Fruit fly (Drosophila melanogaster) whole organism, embryonic: Measurements from ENCODE around the gene Aatf.

Experiments used
- Hand ChIP-seq: fragments of 200-800 bp; sonication (Bioruptor generic); optimal IDR thresholded peaks from 2 replicates; lab custom pipeline; 2017; ENCODE audit warnings: mild to moderate bottlenecking, missing biosample characterization, missing genetic modification reagents, missing genetic modification characterization
- HmgZ ChIP-seq: fragments of 200-800 bp; sonication (Bioruptor generic); optimal IDR thresholded peaks from 2 replicates; lab custom pipeline; 2018; ENCODE audit warnings: missing biosample characterization, mild to moderate bottlenecking, missing genetic modification characterization
- Lhr ChIP-seq: fragments of 200-800 bp; sonication (Bioruptor generic); optimal IDR thresholded peaks from 3 replicates; lab custom pipeline; 2017; ENCODE audit warnings: mild to moderate bottlenecking, missing biosample characterization, missing genetic modification reagents, missing genetic modification characterization
- NFAT ChIP-seq: fragments of 200-800 bp; sonication (Bioruptor generic); IDR thresholded peaks from 2 replicates; pipeline ENCODE4 v1.3.6; 2022; ENCODE audit warnings: missing biosample characterization, missing genetic modification characterization
- crp ChIP-seq, 2 experiments: fragments of 200-800 bp; sonication (Bioruptor generic); optimal IDR thresholded peaks; 2 replicates in 1 of 2; 3 replicates in 1 of 2; lab custom pipeline; 2017; ENCODE audit warnings: missing biosample characterization in 2 of 2, missing genetic modification characterization in 2 of 2, mild to moderate bottlenecking in 1 of 2, moderate library complexity in 1 of 2
- fd96Cb ChIP-seq: fragments of 200-800 bp; sonication (Bioruptor generic); optimal IDR thresholded peaks from 2 replicates; lab custom pipeline; 2018; ENCODE audit warnings: missing biosample characterization, mild to moderate bottlenecking, missing genetic modification characterization, moderate library complexity
- ftz-f1 ChIP-seq: fragments of 200-800 bp; sonication (Bioruptor generic); optimal IDR thresholded peaks from 2 replicates; lab custom pipeline; 2016; ENCODE audit warnings: missing biosample characterization, missing genetic modification characterization
- gro ChIP-seq: fragments of 200-800 bp; sonication (Bioruptor generic); optimal IDR thresholded peaks from 2 replicates; lab custom pipeline; 2016; ENCODE audit warnings: missing biosample characterization, missing genetic modification characterization
- tgo ChIP-seq: fragments of 200-800 bp; sonication (Bioruptor generic); IDR thresholded peaks from 3 replicates; pipeline ENCODE4 v1.3.6; 2022; ENCODE audit warnings: missing biosample characterization, missing genetic modification characterization
- vvl ChIP-seq: fragments of 200-800 bp; sonication (Bioruptor generic); IDR thresholded peaks from 2 replicates; pipeline ENCODE4 v1.3.6; 2022; ENCODE audit warnings: missing biosample characterization, missing genetic modification characterization

dm6 chr2L:6676535-6676934 is 40.9 kb upstream of the Aatf start, which contains the start of gene cort:
- no peak for TF ChIP-seq HmgZ
- TF ChIP-seq tgo (GFP tag; lab: Robert Waterston, UW) = no peak
- no peak for TF ChIP-seq vvl (GFP tag; lab: Robert Waterston, UW)
- TF ChIP-seq NFAT (GFP tag; lab: Robert Waterston, UW) = no peak
- TF ChIP-seq fd96Cb (tag; lab: Kevin White, UChicago) = no peak
- TF ChIP-seq Lhr = no peak
- no peak for TF ChIP-seq ftz-f1 (GFP tag; lab: Kevin White, UChicago)
- TF ChIP-seq crp (GFP tag; optimal IDR thresholded peaks at IDR 0.05; lab: Kevin White, UChicago) = no peak
- no peak for TF ChIP-seq Hand (GFP tag; lab: Kevin White, UChicago)
- TF ChIP-seq gro (GFP tag; lab: Kevin White, UChicago) = no peak
